Worm (Caenorhabditis elegans) whole organism, L4 larva: ENCODE results near the gene nhr-206.

Source experiments
- D1046.2 ChIP-seq: fragments of 200-800 bp; sonication (Bioruptor generic); IDR thresholded peaks from 2 replicates; pipeline ENCODE4 v1.3.6; 2022; ENCODE audit warnings: missing genetic modification characterization, missing compliant biosample characterization
- F37D6.2 ChIP-seq: sonication (generic microtip); optimal IDR thresholded peaks from 2 replicates; lab custom pipeline; 2016; ENCODE audit warnings: mild to moderate bottlenecking, missing genetic modification characterization, missing compliant biosample characterization
- F49E8.2 ChIP-seq: sonication (generic microtip); optimal IDR thresholded peaks from 2 replicates; lab custom pipeline; 2016; ENCODE audit warnings: missing compliant biosample characterization, mild to moderate bottlenecking, missing genetic modification characterization, borderline replicate concordance
- Y48G9A.11 ChIP-seq: fragments of 200-800 bp; sonication (Bioruptor generic); IDR thresholded peaks from 2 replicates; pipeline ENCODE4 v1.3.6; 2022; ENCODE audit warnings: missing genetic modification reagents, missing genetic modification characterization, missing compliant biosample characterization
- ama-1 ChIP-seq: fragments of 150-350 bp; optimal IDR thresholded peaks from 2 replicates; lab custom pipeline; 2014; ENCODE audit warnings: inconsistent platforms, mixed read lengths
- attf-4 ChIP-seq: sonication (generic microtip); optimal IDR thresholded peaks from 3 replicates; lab custom pipeline; 2017; ENCODE audit warnings: missing biosample characterization, missing genetic modification characterization
- ceh-28 ChIP-seq: fragments of 150-350 bp; optimal IDR thresholded peaks from 2 replicates; lab custom pipeline; 2014; ENCODE audit warnings: missing biosample characterization, missing genetic modification reagents, missing genetic modification characterization
- ceh-44 ChIP-seq: fragments of 200-800 bp; sonication (Bioruptor generic); IDR thresholded peaks from 2 replicates; pipeline ENCODE4 v1.3.6; 2022; ENCODE audit warnings: missing genetic modification reagents, missing genetic modification characterization, missing compliant biosample characterization
- ceh-82 ChIP-seq: sonication (generic microtip); optimal IDR thresholded peaks from 2 replicates; lab custom pipeline; 2017; ENCODE audit warnings: missing biosample characterization, missing genetic modification characterization
- ces-1 ChIP-seq: fragments of 150-350 bp; sonication (generic microtip); optimal IDR thresholded peaks from 4 replicates; lab custom pipeline; 2014; ENCODE audit warnings: missing biosample characterization, missing genetic modification reagents, missing genetic modification characterization
- dmd-6 ChIP-seq: fragments of 200-800 bp; sonication (Bioruptor generic); IDR thresholded peaks from 2 replicates; pipeline ENCODE4 v1.3.6; 2022; ENCODE audit warnings: missing genetic modification reagents, missing genetic modification characterization, missing compliant biosample characterization
- dpl-1 ChIP-seq: fragments of 150-350 bp; optimal IDR thresholded peaks from 2 replicates; lab custom pipeline; 2014; ENCODE audit warnings: missing biosample characterization, missing genetic modification reagents, missing genetic modification characterization
- duxl-1 ChIP-seq: sonication (generic microtip); optimal IDR thresholded peaks from 2 replicates; lab custom pipeline; 2016; ENCODE audit warnings: mild to moderate bottlenecking, missing genetic modification characterization, moderate library complexity, missing compliant biosample characterization; ENCODE audit not compliant: poor library complexity
- dve-1 ChIP-seq: sonication (generic microtip); optimal IDR thresholded peaks from 2 replicates; lab custom pipeline; 2017; ENCODE audit warnings: antibody characterized with exemption, mild to moderate bottlenecking, missing genetic modification characterization, missing compliant biosample characterization; ENCODE audit not compliant: insufficient read depth
- egl-43 ChIP-seq: fragments of 200-800 bp; sonication (Bioruptor generic); IDR thresholded peaks from 2 replicates; pipeline ENCODE4 v1.3.6; 2022; ENCODE audit warnings: missing genetic modification reagents, missing genetic modification characterization, missing compliant biosample characterization
- hlh-11 ChIP-seq: fragments of 200-800 bp; sonication (Bioruptor generic); optimal IDR thresholded peaks from 2 replicates; lab custom pipeline; 2018; ENCODE audit warnings: mild to moderate bottlenecking, missing genetic modification characterization, missing compliant biosample characterization
- hlh-30 ChIP-seq: sonication (generic microtip); optimal IDR thresholded peaks from 2 replicates; lab custom pipeline; 2017; ENCODE audit warnings: antibody characterized with exemption, mild to moderate bottlenecking, missing genetic modification characterization, missing compliant biosample characterization; ENCODE audit not compliant: insufficient read depth
- hmg-1.1 ChIP-seq: fragments of 200-800 bp; sonication (Bioruptor generic); IDR thresholded peaks from 2 replicates; pipeline ENCODE4 v1.3.6; 2022; ENCODE audit warnings: missing genetic modification reagents, missing genetic modification characterization, missing compliant biosample characterization
- lin-39 ChIP-seq: fragments of 150-350 bp; optimal IDR thresholded peaks from 2 replicates; lab custom pipeline; 2014; ENCODE audit warnings: missing biosample characterization, missing genetic modification reagents, missing genetic modification characterization
- lir-3 ChIP-seq: sonication (generic microtip); optimal IDR thresholded peaks from 2 replicates; lab custom pipeline; 2016; ENCODE audit warnings: mild to moderate bottlenecking, missing genetic modification characterization, missing compliant biosample characterization
- mdl-1 ChIP-seq, 2 experiments: fragments of 150-350 bp in 1 of 2; sonication (generic microtip) in 1 of 2; optimal IDR thresholded peaks; 2 replicates each; lab custom pipeline; 2014 to 2017; ENCODE audit warnings: missing biosample characterization in 2 of 2, missing genetic modification characterization in 2 of 2
- mep-1 ChIP-seq: fragments of 150-350 bp; sonication (generic microtip); optimal IDR thresholded peaks from 3 replicates; lab custom pipeline; 2014; ENCODE audit warnings: missing biosample characterization, missing genetic modification characterization
- nhr-111 ChIP-seq: fragments of 200-800 bp; sonication (Bioruptor generic); optimal IDR thresholded peaks from 2 replicates; lab custom pipeline; 2018; ENCODE audit warnings: mild to moderate bottlenecking, missing genetic modification characterization, missing compliant biosample characterization
- nhr-25 ChIP-seq: sonication (generic microtip); optimal IDR thresholded peaks from 2 replicates; lab custom pipeline; 2017; ENCODE audit warnings: missing genetic modification characterization, mild to moderate bottlenecking, missing compliant biosample characterization, antibody characterized with exemption, moderate library complexity, borderline replicate concordance; ENCODE audit not compliant: insufficient read depth
- nhr-6 ChIP-seq: fragments of 150-350 bp; optimal IDR thresholded peaks from 2 replicates; lab custom pipeline; 2014; ENCODE audit warnings: missing biosample characterization, missing genetic modification characterization
- nhr-76 ChIP-seq: fragments of 150-350 bp; optimal IDR thresholded peaks from 2 replicates; lab custom pipeline; 2014; ENCODE audit warnings: missing biosample characterization, missing genetic modification characterization
- sdz-12 ChIP-seq: fragments of 200-800 bp; sonication (Bioruptor generic); optimal IDR thresholded peaks from 2 replicates; lab custom pipeline; 2018; ENCODE audit warnings: mild to moderate bottlenecking, missing genetic modification characterization, missing compliant biosample characterization
- snpc-1.2 ChIP-seq: fragments of 200-800 bp; sonication (Bioruptor generic); IDR thresholded peaks from 2 replicates; pipeline ENCODE4 v1.3.6; 2022; ENCODE audit warnings: missing genetic modification reagents, missing genetic modification characterization, missing compliant biosample characterization
- unc-62 ChIP-seq, 3 experiments: fragments of 150-350 bp in 1 of 3; sonication (generic microtip); optimal IDR thresholded peaks in 2 of 3; peaks in 1 of 3; 1 replicate in 1 of 3; 2 replicates in 2 of 3; lab custom pipeline; 2014 to 2017; ENCODE audit warnings: missing biosample characterization in 3 of 3, missing genetic modification characterization in 3 of 3, missing genetic modification reagents in 3 of 3, missing genotype in 1 of 3
- zfp-2 ChIP-seq: sonication (generic microtip); optimal IDR thresholded peaks from 2 replicates; lab custom pipeline; 2016; ENCODE audit warnings: mild to moderate bottlenecking, missing genetic modification characterization, missing compliant biosample characterization
- zfp-3 ChIP-seq: fragments of 200-800 bp; sonication (Bioruptor generic); conservative IDR thresholded peaks from 2 replicates; pipeline ENCODE4 v1.3.6; 2022; ENCODE audit warnings: missing genetic modification reagents, missing genetic modification characterization, missing compliant biosample characterization
- zip-11 ChIP-seq: fragments of 200-800 bp; sonication (Bioruptor generic); IDR thresholded peaks from 2 replicates; pipeline ENCODE4 v1.3.6; 2022; ENCODE audit warnings: missing genetic modification characterization, missing compliant biosample characterization
- ztf-11 ChIP-seq: fragments of 150-350 bp; optimal IDR thresholded peaks from 2 replicates; lab custom pipeline; 2014; ENCODE audit warnings: missing biosample characterization, missing genetic modification characterization

nhr-206 gene

ce11 chrV:12091759-12092158 is at the start of gene nhr-206 (continued):
- TF ChIP-seq D1046.2 (no peak), dve-1 (tag; lab: Kevin White, UChicago) (peak; percentile 51), egl-43 (GFP tag; lab: Robert Waterston, UW) (no peak), dpl-1 (GFP tag; lab: Kevin White, UChicago) (no peak), hlh-11 (peak; percentile 63), dmd-6 (GFP tag; lab: Robert Waterston, UW) (peak; percentile 74), zfp-2 (no peak), nhr-6 (tag; lab: Kevin White, UChicago) (peak; percentile 79)

- no peak for TF ChIP-seq duxl-1 (tag; lab: Kevin White, UChicago)
- no peak for TF ChIP-seq zip-11
- TF ChIP-seq Y48G9A.11 (GFP tag; lab: Robert Waterston, UW) = no peak
- TF ChIP-seq ceh-82 (tag; lab: Kevin White, UChicago) = no peak
- TF ChIP-seq, all 104 proteins: peak for 0
Observed at ce11 chrV:12045132-12045531, 46.7 kb upstream of the nhr-206 start, which contains the start of gene F10C2.5. F10C2.5 (plus strand) TSS chrV:12045432.

- TF ChIP-seq lin-39 (tag; lab: Kevin White, UChicago) = no peak
- no peak for TF ChIP-seq hmg-1.1
- TF ChIP-seq, all 104 proteins: peak for 0
Observed at ce11 chrV:12047735-12048134, 44.1 kb upstream of the nhr-206 start.

ce11 chrV:12048445-12048844 is 43.4 kb upstream of the nhr-206 start, which contains the start of gene dars-2:
dars-2 (plus strand) TSS chrV:12048745.
- TF ChIP-seq ztf-11 (tag; lab: Kevin White, UChicago) (no peak), unc-62 (GFP tag; optimal IDR thresholded peaks at IDR 0.05 in 1 of 2; lab: Kevin White, UChicago) (peak in 1 of 2 experiments; percentile 37), unc-62 (tag; optimal IDR thresholded peaks at IDR 0.05; lab: Kevin White, UChicago) (no peak)
- TF ChIP-seq, all 104 proteins: peak for 1

- TF ChIP-seq dve-1 (tag; lab: Kevin White, UChicago) (no peak), zfp-3 (GFP tag; lab: Robert Waterston, UW) (no peak), ceh-44 (GFP tag; lab: Robert Waterston, UW) (no peak), ces-1 (GFP tag; lab: Kevin White, UChicago) (no peak), F49E8.2 (tag; lab: Kevin White, UChicago) (no peak), hlh-30 (tag; lab: Kevin White, UChicago) (no peak), attf-4 (tag; lab: Kevin White, UChicago) (no peak), sdz-12 (GFP tag; lab: Kevin White, UChicago) (no peak), lir-3 (tag; lab: Kevin White, UChicago) (no peak), ztf-11 (tag; lab: Kevin White, UChicago) (no peak), ama-1 (lab: Kevin White, UChicago) (no peak), F37D6.2 (no peak), ceh-28 (tag; lab: Kevin White, UChicago) (no peak), nhr-76 (tag; lab: Kevin White, UChicago) (no peak), mdl-1 (tag; optimal IDR thresholded peaks at IDR 0.05; lab: Kevin White, UChicago) (no peak), nhr-25 (tag; lab: Kevin White, UChicago) (no peak), nhr-111 (no peak), snpc-1.2 (no peak), mep-1 (tag; lab: Kevin White, UChicago) (no peak)
Observed at ce11 chrV:12053598-12053997, 38.2 kb upstream of the nhr-206 start, which contains the start of gene F10C2.7. F10C2.7 (plus strand) TSS chrV:12053898.
